Worm (Caenorhabditis elegans) whole organism, young adult: ENCODE results near the gene C13F10.1.

Source experiments
- C06A6.2 ChIP-seq: fragments of 200-800 bp; sonication (Bioruptor generic); conservative IDR thresholded peaks from 2 replicates; pipeline ENCODE4 v1.3.6; 2022; ENCODE audit warnings: missing genetic modification characterization, missing compliant biosample characterization
- D2030.7 ChIP-seq: fragments of 200-800 bp; sonication (Bioruptor generic); IDR thresholded peaks from 2 replicates; pipeline ENCODE4 v1.3.6; 2022; ENCODE audit warnings: missing genetic modification reagents, missing genetic modification characterization, missing compliant biosample characterization
- F22D6.2 ChIP-seq: sonication (generic microtip); optimal IDR thresholded peaks from 2 replicates; lab custom pipeline; 2016; ENCODE audit warnings: mild to moderate bottlenecking, missing genetic modification characterization, missing compliant biosample characterization
- F23B12.7 ChIP-seq: sonication (generic microtip); optimal IDR thresholded peaks from 2 replicates; lab custom pipeline; 2017; ENCODE audit warnings: missing genetic modification characterization, mild to moderate bottlenecking, missing compliant biosample characterization, antibody characterized with exemption, moderate library complexity; ENCODE audit not compliant: insufficient read depth
- F33H1.4 ChIP-seq: fragments of 200-800 bp; sonication (Bioruptor generic); IDR thresholded peaks from 2 replicates; pipeline ENCODE4 v1.3.6; 2022; ENCODE audit warnings: missing genetic modification reagents, missing genetic modification characterization, missing compliant biosample characterization
- F39B2.1 ChIP-seq: fragments of 200-800 bp; sonication (Bioruptor generic); IDR thresholded peaks from 2 replicates; pipeline ENCODE4 v1.3.6; 2022; ENCODE audit warnings: missing genetic modification reagents, missing genetic modification characterization, missing compliant biosample characterization
- F49E8.2 ChIP-seq: sonication (generic microtip); optimal IDR thresholded peaks from 3 replicates; lab custom pipeline; 2017; ENCODE audit warnings: missing genetic modification characterization, mild to moderate bottlenecking, missing compliant biosample characterization, antibody characterized with exemption, moderate library complexity; ENCODE audit not compliant: insufficient read depth
- F55B11.4 ChIP-seq: sonication (generic microtip); optimal IDR thresholded peaks from 2 replicates; lab custom pipeline; 2016; ENCODE audit warnings: missing compliant biosample characterization, missing genetic modification characterization, borderline replicate concordance; ENCODE audit not compliant: insufficient read depth
- Y67H2A.10 ChIP-seq: fragments of 200-800 bp; sonication (Bioruptor generic); conservative IDR thresholded peaks from 2 replicates; pipeline ENCODE4 v1.3.6; 2022; ENCODE audit warnings: missing genetic modification reagents, missing genetic modification characterization, missing compliant biosample characterization
- Y95B8A.8 ChIP-seq: fragments of 200-800 bp; sonication (Bioruptor generic); IDR thresholded peaks from 2 replicates; pipeline ENCODE4 v1.3.6; 2022; ENCODE audit warnings: missing genetic modification reagents, missing genetic modification characterization, missing compliant biosample characterization
- ama-1 ChIP-seq, 3 experiments: fragments of 150-350 bp in 1 of 3; sonication (generic microtip) in 2 of 3; optimal IDR thresholded peaks; 2 replicates each; lab custom pipeline; 2014 to 2018; ENCODE audit warnings: missing biosample characterization in 2 of 3, missing genetic modification characterization in 2 of 3, missing genetic modification reagents in 2 of 3
- aptf-2 ChIP-seq: fragments of 200-800 bp; sonication (Bioruptor generic); conservative IDR thresholded peaks from 2 replicates; pipeline ENCODE4 v1.3.6; 2022; ENCODE audit warnings: missing genetic modification reagents, missing genetic modification characterization, missing compliant biosample characterization
- athp-1 ChIP-seq: sonication (generic microtip); optimal IDR thresholded peaks from 2 replicates; lab custom pipeline; 2017; ENCODE audit warnings: mild to moderate bottlenecking, missing genetic modification characterization, missing compliant biosample characterization
- attf-5 ChIP-seq: fragments of 200-800 bp; sonication (Bioruptor generic); optimal IDR thresholded peaks from 2 replicates; lab custom pipeline; 2018; ENCODE audit warnings: mild to moderate bottlenecking, missing genetic modification characterization, missing compliant biosample characterization
- bed-2 ChIP-seq: fragments of 200-800 bp; sonication (Bioruptor generic); IDR thresholded peaks from 2 replicates; pipeline ENCODE4 v1.3.6; 2022; ENCODE audit warnings: missing genetic modification reagents, missing genetic modification characterization, missing compliant biosample characterization
- egl-18 ChIP-seq: fragments of 200-800 bp; sonication (Bioruptor generic); IDR thresholded peaks from 2 replicates; pipeline ENCODE4 v1.3.6; 2022; ENCODE audit warnings: missing genetic modification reagents, missing genetic modification characterization, missing compliant biosample characterization
- ekl-4 ChIP-seq: fragments of 200-800 bp; sonication (Bioruptor generic); IDR thresholded peaks from 2 replicates; pipeline ENCODE4 v1.3.6; 2022; ENCODE audit warnings: missing genetic modification reagents, missing genetic modification characterization, missing compliant biosample characterization
- ets-4 ChIP-seq: fragments of 200-800 bp; sonication (Bioruptor generic); optimal IDR thresholded peaks from 2 replicates; lab custom pipeline; 2018; ENCODE audit warnings: mild to moderate bottlenecking, missing genetic modification characterization, missing compliant biosample characterization
- him-1 ChIP-seq: sonication (generic microtip); optimal IDR thresholded peaks from 2 replicates; lab custom pipeline; 2016; ENCODE audit warnings: missing genotype, missing genetic modification reagents, missing genetic modification characterization, missing compliant biosample characterization
- hmg-1.2 ChIP-seq: fragments of 200-800 bp; sonication (Bioruptor generic); IDR thresholded peaks from 2 replicates; pipeline ENCODE4 v1.3.6; 2022; ENCODE audit warnings: missing genetic modification reagents, missing genetic modification characterization, missing compliant biosample characterization
- hsf-1 ChIP-seq: fragments of 200-800 bp; sonication (Bioruptor generic); IDR thresholded peaks from 2 replicates; pipeline ENCODE4 v1.3.6; 2022; ENCODE audit warnings: missing genetic modification reagents, missing genetic modification characterization, missing compliant biosample characterization
- lag-1 ChIP-seq: fragments of 200-800 bp; sonication (Bioruptor generic); IDR thresholded peaks from 2 replicates; pipeline ENCODE4 v1.3.6; 2022; ENCODE audit warnings: missing genetic modification reagents, missing genetic modification characterization, missing compliant biosample characterization
- let-526 ChIP-seq: fragments of 200-800 bp; sonication (Bioruptor generic); IDR thresholded peaks from 2 replicates; pipeline ENCODE4 v1.3.6; 2022; ENCODE audit warnings: missing genetic modification reagents, missing genetic modification characterization, missing compliant biosample characterization
- lin-40 ChIP-seq: sonication (generic microtip); optimal IDR thresholded peaks from 2 replicates; lab custom pipeline; 2016; ENCODE audit warnings: missing genetic modification characterization, mild to moderate bottlenecking, missing compliant biosample characterization, missing genotype, missing genetic modification reagents
- lin-54 ChIP-seq: fragments of 200-800 bp; sonication (Bioruptor generic); optimal IDR thresholded peaks from 2 replicates; lab custom pipeline; 2018; ENCODE audit warnings: mild to moderate bottlenecking, missing genetic modification characterization, missing compliant biosample characterization
- lir-1 ChIP-seq: fragments of 200-800 bp; sonication (Bioruptor generic); conservative IDR thresholded peaks from 2 replicates; pipeline ENCODE4 v1.3.6; 2022; ENCODE audit warnings: missing genetic modification reagents, missing genetic modification characterization, missing compliant biosample characterization
- lsl-1 ChIP-seq: fragments of 200-800 bp; sonication (Bioruptor generic); optimal IDR thresholded peaks from 2 replicates; lab custom pipeline; 2018; ENCODE audit warnings: mild to moderate bottlenecking, missing genetic modification characterization, moderate library complexity, missing compliant biosample characterization
- mcd-1 ChIP-seq: fragments of 200-800 bp; sonication (Bioruptor generic); IDR thresholded peaks from 2 replicates; pipeline ENCODE4 v1.3.6; 2022; ENCODE audit warnings: missing genetic modification reagents, missing genetic modification characterization, missing compliant biosample characterization
- mel-28 ChIP-seq: sonication (generic microtip); optimal IDR thresholded peaks from 2 replicates; lab custom pipeline; 2016; ENCODE audit warnings: borderline replicate concordance, mild to moderate bottlenecking, missing genetic modification characterization, missing compliant biosample characterization
- mxl-1 ChIP-seq: sonication (generic microtip); optimal IDR thresholded peaks from 2 replicates; lab custom pipeline; 2016; ENCODE audit warnings: missing genetic modification characterization, missing compliant biosample characterization
- nfyb-1 ChIP-seq: fragments of 200-800 bp; sonication (Bioruptor generic); IDR thresholded peaks from 2 replicates; pipeline ENCODE4 v1.3.6; 2022; ENCODE audit warnings: missing genetic modification reagents, missing genetic modification characterization, missing compliant biosample characterization
- nhr-179 ChIP-seq: sonication (generic microtip); optimal IDR thresholded peaks from 2 replicates; lab custom pipeline; 2016; ENCODE audit warnings: mild to moderate bottlenecking, missing genetic modification characterization, missing compliant biosample characterization
- nhr-80 ChIP-seq: sonication (generic microtip); optimal IDR thresholded peaks from 2 replicates; lab custom pipeline; 2016; ENCODE audit warnings: missing genetic modification characterization, missing compliant biosample characterization
- nhr-90 ChIP-seq: sonication (generic microtip); optimal IDR thresholded peaks from 2 replicates; lab custom pipeline; 2016; ENCODE audit warnings: missing genotype, mild to moderate bottlenecking, missing genetic modification characterization, missing compliant biosample characterization
- pha-4 ChIP-seq: fragments of 150-350 bp; sonication (generic microtip); optimal IDR thresholded peaks from 2 replicates; lab custom pipeline; 2014; ENCODE audit warnings: missing biosample characterization, missing genetic modification reagents, missing genetic modification characterization
- rcor-1 ChIP-seq: fragments of 200-800 bp; sonication (Bioruptor generic); IDR thresholded peaks from 2 replicates; pipeline ENCODE4 v1.3.6; 2022; ENCODE audit warnings: missing genetic modification reagents, missing genetic modification characterization, missing compliant biosample characterization
- snpc-1.1 ChIP-seq: sonication (generic microtip); optimal IDR thresholded peaks from 2 replicates; lab custom pipeline; 2017; ENCODE audit warnings: missing genetic modification characterization, mild to moderate bottlenecking, missing compliant biosample characterization, antibody characterized with exemption, moderate library complexity, missing genotype, missing genetic modification reagents; ENCODE audit not compliant: insufficient read depth
- snpc-3.4 ChIP-seq: sonication (generic microtip); optimal IDR thresholded peaks from 2 replicates; lab custom pipeline; 2017; ENCODE audit warnings: missing genetic modification characterization, mild to moderate bottlenecking, missing compliant biosample characterization, antibody characterized with exemption, moderate library complexity, missing genotype, missing genetic modification reagents
- snpc-4 ChIP-seq, 5 experiments: fragments of 150-350 bp in 1 of 5; sonication (generic microtip) in 4 of 5; optimal IDR thresholded peaks; 2 replicates each; lab custom pipeline; 2014 to 2018; ENCODE audit warnings: missing genetic modification characterization in 5 of 5, missing biosample characterization in 3 of 5, antibody characterized with exemption in 2 of 5, mild to moderate bottlenecking in 2 of 5, missing compliant biosample characterization in 2 of 5, missing genotype in 2 of 5, moderate library complexity in 2 of 5, missing genetic modification reagents in 1 of 5
- somi-1 ChIP-seq: fragments of 200-800 bp; sonication (Bioruptor generic); optimal IDR thresholded peaks from 2 replicates; lab custom pipeline; 2018; ENCODE audit warnings: mild to moderate bottlenecking, missing genetic modification characterization, missing compliant biosample characterization
- tbp1 ChIP-seq: fragments of 200-800 bp; sonication (Bioruptor generic); optimal IDR thresholded peaks from 2 replicates; lab custom pipeline; 2018; ENCODE audit warnings: mild to moderate bottlenecking, missing genetic modification characterization, missing compliant biosample characterization
- tlf-1 ChIP-seq: fragments of 200-800 bp; sonication (Bioruptor generic); optimal IDR thresholded peaks from 2 replicates; lab custom pipeline; 2018; ENCODE audit warnings: mild to moderate bottlenecking, missing genetic modification characterization, missing compliant biosample characterization
- unc-130 ChIP-seq: sonication (generic microtip); optimal IDR thresholded peaks from 2 replicates; lab custom pipeline; 2016; ENCODE audit warnings: missing genetic modification reagents, missing genetic modification characterization, missing compliant biosample characterization
- ztf-22 ChIP-seq: fragments of 200-800 bp; sonication (Bioruptor generic); optimal IDR thresholded peaks from 2 replicates; lab custom pipeline; 2018; ENCODE audit warnings: mild to moderate bottlenecking, missing genetic modification characterization, moderate library complexity, missing compliant biosample characterization
- ztf-25 ChIP-seq: fragments of 200-800 bp; sonication (Bioruptor generic); IDR thresholded peaks from 2 replicates; pipeline ENCODE4 v1.3.6; 2022; ENCODE audit warnings: missing genetic modification reagents, missing genetic modification characterization, missing compliant biosample characterization
- ztf-26 ChIP-seq: sonication (generic microtip); optimal IDR thresholded peaks from 2 replicates; lab custom pipeline; 2017; ENCODE audit warnings: missing genetic modification characterization, missing compliant biosample characterization

Gene C13F10.1

ce11 chrV:7196498-7196966 is 27.3 kb upstream of the C13F10.1 start, which contains the start of gene F09G2.2 (continued):
- TF ChIP-seq athp-1 (tag; lab: Kevin White, UChicago) = peak; percentile 66
- peak; percentile 76; the same call in 1 of the 2 replicates for TF ChIP-seq Y67H2A.10 (GFP tag; lab: Robert Waterston, UW)
- TF ChIP-seq hmg-1.2 = peak; percentile 99
- peak; percentile 93 for TF ChIP-seq lin-54 (GFP tag; lab: Kevin White, UChicago)
- TF ChIP-seq snpc-4 (GFP tag; optimal IDR thresholded peaks at IDR 0.05; lab: Kevin White, UChicago) = no peak
- TF ChIP-seq snpc-4 (tag; optimal IDR thresholded peaks at IDR 0.05; lab: Kevin White, UChicago) = peak; percentile 34 to 78 (median 70)
- TF ChIP-seq hsf-1 (GFP tag; lab: Robert Waterston, UW) = peak; percentile 72; the same call in 1 of the 2 replicates
- TF ChIP-seq unc-130 = peak; percentile 32
- peak; percentile 85 for TF ChIP-seq ztf-26 (tag; lab: Kevin White, UChicago)
- peak; percentile 44 for TF ChIP-seq somi-1 (GFP tag; lab: Kevin White, UChicago)
- TF ChIP-seq egl-18 = no peak
- no peak for TF ChIP-seq F55B11.4
- TF ChIP-seq pha-4 (tag; lab: Kevin White, UChicago) = peak; percentile 84
- TF ChIP-seq snpc-1.1 (tag; lab: Kevin White, UChicago) = peak; percentile 56
- TF ChIP-seq F22D6.2 = peak; percentile 57
- TF ChIP-seq him-1 = peak; percentile 55
- TF ChIP-seq lin-40 (tag; lab: Kevin White, UChicago) = peak; percentile 86
- TF ChIP-seq bed-2 (GFP tag; lab: Robert Waterston, UW) = no peak
- TF ChIP-seq nhr-179 = no peak
- peak; percentile 2 for TF ChIP-seq ztf-22 (GFP tag; lab: Kevin White, UChicago)
- TF ChIP-seq F39B2.1 (GFP tag; lab: Robert Waterston, UW) = no peak
- TF ChIP-seq nhr-90 (tag; lab: Kevin White, UChicago) = peak; percentile 8
- peak; percentile 72 for TF ChIP-seq tbp1 (GFP tag; lab: Kevin White, UChicago)
- TF ChIP-seq ets-4 (GFP tag; lab: Kevin White, UChicago) = peak; percentile 42
- peak; percentile 88 for TF ChIP-seq snpc-3.4
- peak; percentile 84 for TF ChIP-seq Y95B8A.8
- TF ChIP-seq mel-28 (tag; lab: Kevin White, UChicago) = no peak
- peak; percentile 56; the same call in 1 of the 2 replicates for TF ChIP-seq let-526
- TF ChIP-seq mcd-1 (GFP tag; lab: Robert Waterston, UW) = peak; percentile 85
- no peak; the same call in 1 of the 2 replicates for TF ChIP-seq C06A6.2
- TF ChIP-seq nfyb-1 = peak; percentile 92
- no peak for TF ChIP-seq aptf-2 (GFP tag; lab: Robert Waterston, UW)
- TF ChIP-seq tlf-1 = peak; percentile 84
- TF ChIP-seq ztf-25 (GFP tag; lab: Robert Waterston, UW) = 0 out of 2 replicates have a peak, but pooled peaks have one; percentile 40
- no peak for TF ChIP-seq ama-1 (optimal IDR thresholded peaks at IDR 0.05; lab: Kevin White, UChicago)
- TF ChIP-seq ama-1 (GFP tag; optimal IDR thresholded peaks at IDR 0.05; lab: Kevin White, UChicago) = no peak
- peak; percentile 80 for TF ChIP-seq lsl-1
- TF ChIP-seq F33H1.4 (GFP tag; lab: Robert Waterston, UW) = peak; percentile 79
- TF ChIP-seq nhr-80 (tag; lab: Kevin White, UChicago) = peak; percentile 90
- TF ChIP-seq lag-1 (GFP tag; lab: Robert Waterston, UW) = no peak
- peak; percentile 96 for TF ChIP-seq ekl-4
- TF ChIP-seq mxl-1 (tag; lab: Kevin White, UChicago) = peak; percentile 5
- TF ChIP-seq rcor-1 = peak; percentile 93
- peak; percentile 88 for TF ChIP-seq D2030.7 (GFP tag; lab: Robert Waterston, UW)
- TF ChIP-seq F49E8.2 = peak; percentile 9
- peak; percentile 61 for TF ChIP-seq F23B12.7
- TF ChIP-seq attf-5 (GFP tag; lab: Kevin White, UChicago) = peak; percentile 96
- TF ChIP-seq lir-1 = peak; percentile 84
